Fruit fly (Drosophila melanogaster) whole organism, wandering third instar larva: ENCODE measurements around the gene CG14377.

Source experiments
- Hnf4 ChIP-seq: fragments of 200-800 bp; sonication (Bioruptor generic); optimal IDR thresholded peaks from 2 replicates; lab custom pipeline; 2016; ENCODE audit warnings: missing biosample characterization, mild to moderate bottlenecking, missing genetic modification characterization
- Mio ChIP-seq: sonication (Bioruptor generic); optimal IDR thresholded peaks from 2 replicates; lab custom pipeline; 2016; ENCODE audit warnings: missing biosample characterization, missing genetic modification characterization
- N ChIP-seq: fragments of >200 bp; optimal IDR thresholded peaks from 2 replicates; lab custom pipeline; 2018; ENCODE audit warnings: missing biosample characterization, missing external identifiers, missing genetic modification characterization
- OdsH ChIP-seq: fragments of 200-800 bp; sonication (Bioruptor generic); optimal IDR thresholded peaks from 2 replicates; lab custom pipeline; 2016; ENCODE audit warnings: missing biosample characterization, mild to moderate bottlenecking, missing genetic modification characterization
- Rel ChIP-seq, 2 experiments: fragments of 200-800 bp; sonication (Bioruptor generic) in 1 of 2; optimal IDR thresholded peaks; 2 replicates in 1 of 2; 3 replicates in 1 of 2; lab custom pipeline; 2016 to 2019; ENCODE audit warnings: mild to moderate bottlenecking in 2 of 2, missing biosample characterization in 2 of 2, missing genetic modification characterization in 2 of 2, moderate library complexity in 1 of 2
- br ChIP-seq: fragments of 200-800 bp; sonication (Bioruptor generic); optimal IDR thresholded peaks from 2 replicates; lab custom pipeline; 2016; ENCODE audit warnings: missing biosample characterization, missing genetic modification characterization
- fru ChIP-seq: fragments of 200-800 bp; sonication (Bioruptor generic); optimal IDR thresholded peaks from 3 replicates; lab custom pipeline; 2016; ENCODE audit warnings: missing biosample characterization, mild to moderate bottlenecking, missing genetic modification characterization
- h ChIP-seq: fragments of 200-800 bp; sonication (Bioruptor generic); optimal IDR thresholded peaks from 3 replicates; lab custom pipeline; 2016; ENCODE audit warnings: missing biosample characterization, mild to moderate bottlenecking, missing genetic modification characterization
- lola ChIP-seq: fragments of >200 bp; optimal IDR thresholded peaks from 2 replicates; lab custom pipeline; 2017; ENCODE audit warnings: missing biosample characterization, missing genetic modification characterization
- pan ChIP-seq: fragments of >200 bp; optimal IDR thresholded peaks from 2 replicates; lab custom pipeline; 2017
- rgr ChIP-seq: fragments of 200-800 bp; sonication (Bioruptor generic); optimal IDR thresholded peaks from 3 replicates; lab custom pipeline; 2016; ENCODE audit warnings: missing biosample characterization, mild to moderate bottlenecking, missing genetic modification characterization
- sage ChIP-seq: fragments of 200-800 bp; sonication (Bioruptor generic); optimal IDR thresholded peaks from 2 replicates; lab custom pipeline; 2016; ENCODE audit warnings: missing biosample characterization, mild to moderate bottlenecking, missing genetic modification characterization

dm6 chr3R:13365665-13366414, 31.8 kb upstream of the CG14377 start:
- TF ChIP-seq h (GFP tag; lab: Kevin White, UChicago) (no peak), br (GFP tag; lab: Kevin White, UChicago) (no peak), pan (lab: Kevin White, UChicago) (no peak), Rel (GFP tag; optimal IDR thresholded peaks at IDR 0.05; lab: Kevin White, UChicago) (no peak), Rel (tag; optimal IDR thresholded peaks at IDR 0.05; lab: Kevin White, UChicago) (no peak), lola (no peak), sage (GFP tag; lab: Kevin White, UChicago) (no peak), Hnf4 (no peak), OdsH (GFP tag; lab: Kevin White, UChicago) (no peak), fru (no peak), Mio (GFP tag; lab: Kevin White, UChicago) (no peak), N (GFP tag; lab: Kevin White, UChicago) (no peak), rgr (no peak)
